Fruit fly (Drosophila melanogaster) whole organism, pupa: ENCODE results near the gene CG11911.

Experiments
- CG10348 ChIP-seq: fragments of 200-800 bp; sonication (Bioruptor generic); IDR thresholded peaks from 2 replicates; pipeline ENCODE4 v1.3.6; 2022; ENCODE audit warnings: missing biosample characterization, missing genetic modification characterization
- CG12605 ChIP-seq: fragments of 200-800 bp; sonication (Bioruptor generic); IDR thresholded peaks from 2 replicates; pipeline ENCODE4 v1.3.6; 2022; ENCODE audit warnings: missing biosample characterization, missing genetic modification characterization
- CG13204 ChIP-seq: fragments of 200-800 bp; sonication (Bioruptor generic); optimal IDR thresholded peaks from 2 replicates; lab custom pipeline; 2018; ENCODE audit warnings: missing biosample characterization, mild to moderate bottlenecking, missing genetic modification characterization, moderate library complexity
- CG14655 ChIP-seq: fragments of 200-800 bp; sonication (Bioruptor generic); optimal IDR thresholded peaks from 3 replicates; lab custom pipeline; 2017; ENCODE audit warnings: mild to moderate bottlenecking, missing biosample characterization, missing genetic modification reagents, missing genetic modification characterization
- CG15710 ChIP-seq: fragments of 200-800 bp; sonication (Bioruptor generic); optimal IDR thresholded peaks from 2 replicates; lab custom pipeline; 2018; ENCODE audit warnings: missing biosample characterization, mild to moderate bottlenecking, missing genetic modification characterization, moderate library complexity
- CG17806 ChIP-seq: fragments of 200-800 bp; sonication (Bioruptor generic); optimal IDR thresholded peaks from 2 replicates; lab custom pipeline; 2018; ENCODE audit warnings: missing biosample characterization, mild to moderate bottlenecking, missing genetic modification characterization, moderate library complexity
- CG32121 ChIP-seq: fragments of 200-800 bp; sonication (Bioruptor generic); IDR thresholded peaks from 2 replicates; pipeline ENCODE4 v1.3.6; 2022; ENCODE audit warnings: missing biosample characterization, missing genetic modification characterization
- CG34367 ChIP-seq: fragments of 200-800 bp; sonication (Bioruptor generic); optimal IDR thresholded peaks from 2 replicates; lab custom pipeline; 2018; ENCODE audit warnings: missing biosample characterization, mild to moderate bottlenecking, missing genetic modification characterization
- CG4496 ChIP-seq: fragments of 200-800 bp; sonication (Bioruptor generic); IDR thresholded peaks from 3 replicates; pipeline ENCODE4 v1.3.6; 2022; ENCODE audit warnings: missing biosample characterization, missing genetic modification characterization
- CG8159 ChIP-seq: fragments of 200-800 bp; sonication (Bioruptor generic); optimal IDR thresholded peaks from 3 replicates; lab custom pipeline; 2018; ENCODE audit warnings: missing biosample characterization, mild to moderate bottlenecking, missing genetic modification characterization, moderate library complexity
- CG8301 ChIP-seq: fragments of 200-800 bp; sonication (Bioruptor generic); optimal IDR thresholded peaks from 2 replicates; lab custom pipeline; 2018; ENCODE audit warnings: missing biosample characterization, mild to moderate bottlenecking, missing genetic modification characterization
- CG9948 ChIP-seq: fragments of 200-800 bp; sonication (Bioruptor generic); optimal IDR thresholded peaks from 2 replicates; lab custom pipeline; 2018; ENCODE audit warnings: missing biosample characterization, mild to moderate bottlenecking, missing genetic modification characterization, moderate library complexity
- D1 ChIP-seq: fragments of 200-800 bp; sonication (Bioruptor generic); optimal IDR thresholded peaks from 2 replicates; lab custom pipeline; 2018; ENCODE audit warnings: missing biosample characterization, mild to moderate bottlenecking, missing genetic modification characterization, moderate library complexity
- EcR ChIP-seq: fragments of 200-800 bp; sonication (Bioruptor generic); optimal IDR thresholded peaks from 3 replicates; lab custom pipeline; 2019; ENCODE audit warnings: missing biosample characterization, missing genetic modification characterization, mild to moderate bottlenecking, moderate library complexity, missing genetic modification reagents
- Ets98B ChIP-seq: fragments of 200-800 bp; sonication (Bioruptor generic); IDR thresholded peaks from 2 replicates; pipeline ENCODE4 v1.3.6; 2022; ENCODE audit warnings: missing biosample characterization, missing genetic modification characterization
- Pif1A ChIP-seq: fragments of 200-800 bp; sonication (Bioruptor generic); optimal IDR thresholded peaks from 3 replicates; lab custom pipeline; 2016; ENCODE audit warnings: missing biosample characterization, missing genetic modification characterization
- Pif1B ChIP-seq: fragments of 200-800 bp; sonication (Bioruptor generic); optimal IDR thresholded peaks from 3 replicates; lab custom pipeline; 2016; ENCODE audit warnings: missing biosample characterization, missing genetic modification characterization
- Snoo ChIP-seq: fragments of 200-800 bp; sonication (Bioruptor generic); optimal IDR thresholded peaks from 3 replicates; lab custom pipeline; 2017; ENCODE audit warnings: missing biosample characterization, mild to moderate bottlenecking, missing genetic modification characterization, inconsistent platforms
- fd96Ca ChIP-seq: fragments of 200-800 bp; sonication (Bioruptor generic); IDR thresholded peaks from 3 replicates; pipeline ENCODE4 v1.3.6; 2022; ENCODE audit warnings: missing biosample characterization, missing genetic modification characterization
- gl ChIP-seq: fragments of 200-800 bp; sonication (Bioruptor generic); optimal IDR thresholded peaks from 2 replicates; lab custom pipeline; 2018; ENCODE audit warnings: missing biosample characterization, mild to moderate bottlenecking, missing genetic modification characterization
- rn ChIP-seq: fragments of 200-800 bp; sonication (Bioruptor generic); IDR thresholded peaks from 2 replicates; pipeline ENCODE4 v1.3.6; 2022; ENCODE audit warnings: missing biosample characterization, missing genetic modification characterization

CG11911 gene

DNA sequence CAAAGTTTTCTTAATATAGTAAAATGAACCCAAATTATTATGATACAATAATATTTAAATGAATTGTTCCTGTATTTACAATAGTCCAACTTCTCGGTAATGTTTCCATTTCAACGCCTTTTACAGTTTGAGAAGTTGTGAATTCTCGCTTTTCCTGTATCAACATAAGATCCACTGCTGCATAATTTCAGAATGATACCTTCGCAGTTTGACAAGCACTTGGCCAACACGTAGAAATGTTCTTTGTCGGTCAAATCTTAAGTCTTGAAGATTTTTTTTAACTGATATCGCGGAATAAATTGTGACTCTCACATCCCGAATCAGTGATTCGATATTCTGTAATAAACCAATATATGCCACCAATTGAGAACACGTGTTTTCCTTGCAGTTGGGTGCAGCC is 26.6 kb upstream of the CG11911 start:
- TF ChIP-seq CG32121 (GFP tag; lab: Robert Waterston, UW) (no peak), CG10348 (no peak), CG17806 (no peak), CG34367 (tag; lab: Kevin White, UChicago) (no peak)
- TF ChIP-seq, all 21 proteins: peak for 0

- TF ChIP-seq CG15710 (no peak), CG14655 (GFP tag; lab: Kevin White, UChicago) (no peak), Pif1B (GFP tag; lab: Kevin White, UChicago) (no peak), CG8301 (tag; lab: Kevin White, UChicago) (no peak), Pif1A (no peak), CG32121 (GFP tag; lab: Robert Waterston, UW) (no peak), EcR (GFP tag; lab: Kevin White, UChicago) (no peak), CG9948 (tag; lab: Kevin White, UChicago) (no peak), CG4496 (GFP tag; lab: Robert Waterston, UW) (no peak), CG12605 (GFP tag; lab: Robert Waterston, UW) (no peak), Snoo (no peak), fd96Ca (GFP tag; lab: Robert Waterston, UW) (no peak), CG17806 (no peak), D1 (tag; lab: Kevin White, UChicago) (no peak), Ets98B (GFP tag; lab: Robert Waterston, UW) (no peak), rn (GFP tag; lab: Robert Waterston, UW) (no peak), CG10348 (no peak)
These were observed 25.7 kb upstream of the CG11911 start for dm6 chr2L:346781-347180.

dm6 chr2L:332235-332634 is 11.2 kb upstream of the CG11911 start, which contains the start of gene CG31921:
Gene CG31921 (minus strand): TSS chr2L:332335.
- no peak for TF ChIP-seq CG8301 (tag; lab: Kevin White, UChicago)
- no peak for TF ChIP-seq CG17806
- TF ChIP-seq rn (GFP tag; lab: Robert Waterston, UW), result no peak
- no peak for TF ChIP-seq gl
- TF ChIP-seq CG13204, result no peak
- no peak for TF ChIP-seq D1 (tag; lab: Kevin White, UChicago)
- no peak for TF ChIP-seq EcR (GFP tag; lab: Kevin White, UChicago)
- TF ChIP-seq CG14655 (GFP tag; lab: Kevin White, UChicago), result no peak
- TF ChIP-seq CG32121 (GFP tag; lab: Robert Waterston, UW), result no peak
- TF ChIP-seq Snoo, result no peak
- TF ChIP-seq CG34367 (tag; lab: Kevin White, UChicago), result no peak
- TF ChIP-seq CG4496 (GFP tag; lab: Robert Waterston, UW), result no peak
- no peak for TF ChIP-seq CG9948 (tag; lab: Kevin White, UChicago)
- TF ChIP-seq fd96Ca (GFP tag; lab: Robert Waterston, UW), result no peak
- TF ChIP-seq, all 21 proteins: peak for 0

DNA sequence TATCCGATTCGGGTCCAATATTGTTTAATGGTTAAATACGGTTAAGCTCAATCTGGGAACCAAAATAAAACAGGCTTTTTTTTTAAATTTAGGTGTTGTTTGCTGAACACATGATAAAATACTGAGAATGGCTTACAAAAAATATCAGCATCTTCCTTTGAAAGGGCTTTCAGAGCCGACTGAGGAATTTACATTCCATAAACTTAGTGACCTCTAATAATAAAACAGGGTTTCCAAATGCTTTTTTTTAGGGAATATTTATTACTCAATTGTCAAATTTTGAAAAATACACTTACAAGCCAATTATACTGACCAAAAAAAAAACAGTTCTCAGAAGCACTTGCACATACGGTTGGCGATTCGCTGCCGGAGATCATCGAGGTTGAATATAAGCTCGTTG is 8.6 kb upstream of the CG11911 start, which contains the start of gene CG43755:
TSS of gene CG43755 (minus strand) at position 101 of the 400 bp plus-strand sequence.
- TF ChIP-seq EcR (GFP tag; lab: Kevin White, UChicago), result no peak
- TF ChIP-seq gl, result no peak

dm6 chr2L:322915-323314 is 1.9 kb upstream of the CG11911 start:
- no peak for TF ChIP-seq CG8159 (tag; lab: Kevin White, UChicago)
- TF ChIP-seq CG9948 (tag; lab: Kevin White, UChicago), result no peak
- TF ChIP-seq CG14655 (GFP tag; lab: Kevin White, UChicago), result no peak
- TF ChIP-seq rn (GFP tag; lab: Robert Waterston, UW), result no peak
- no peak for TF ChIP-seq Pif1A
- TF ChIP-seq CG32121 (GFP tag; lab: Robert Waterston, UW), result no peak
- no peak for TF ChIP-seq Snoo
- TF ChIP-seq CG13204, result no peak
- no peak for TF ChIP-seq CG34367 (tag; lab: Kevin White, UChicago)
- TF ChIP-seq CG4496 (GFP tag; lab: Robert Waterston, UW), result no peak
- TF ChIP-seq fd96Ca (GFP tag; lab: Robert Waterston, UW), result no peak

- TF ChIP-seq Ets98B (GFP tag; lab: Robert Waterston, UW), result no peak
- TF ChIP-seq CG15710, result no peak
- TF ChIP-seq Pif1B (GFP tag; lab: Kevin White, UChicago), result no peak
- no peak for TF ChIP-seq CG12605 (GFP tag; lab: Robert Waterston, UW)
- no peak for TF ChIP-seq CG8159 (tag; lab: Kevin White, UChicago)
- TF ChIP-seq, all 21 proteins: peak for 0
These were observed 745 bp upstream of the CG11911 start, which contains the start of gene CG33127 for dm6 chr2L:321793-322192. Gene CG33127 (plus strand): TSS chr2L:322101.

DNA sequence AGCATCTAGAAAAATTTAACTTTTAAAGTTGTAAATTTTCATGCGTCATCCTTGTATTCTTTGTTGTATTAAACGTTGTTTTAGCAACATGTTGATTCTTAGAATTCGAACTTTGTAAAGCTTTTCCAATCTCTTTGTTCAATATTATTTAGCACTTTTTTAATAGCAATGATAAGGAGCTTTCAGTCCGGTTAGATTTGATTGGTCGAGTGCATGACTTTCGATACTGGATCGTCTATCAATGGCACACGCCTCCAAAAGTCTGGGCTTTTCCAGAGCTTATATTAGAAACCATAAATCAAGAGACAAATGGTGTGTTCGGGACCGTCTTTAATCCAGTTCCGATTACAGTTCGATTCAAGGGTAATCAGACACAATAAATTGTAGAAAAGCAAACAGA is 1.3 kb downstream of the CG11911 start:
- no peak for TF ChIP-seq D1 (tag; lab: Kevin White, UChicago)
- TF ChIP-seq CG17806, result no peak
- TF ChIP-seq CG8159 (tag; lab: Kevin White, UChicago), result no peak
- TF ChIP-seq Pif1B (GFP tag; lab: Kevin White, UChicago), result no peak
- no peak for TF ChIP-seq EcR (GFP tag; lab: Kevin White, UChicago)
- no peak for TF ChIP-seq fd96Ca (GFP tag; lab: Robert Waterston, UW)
- no peak for TF ChIP-seq CG13204
- TF ChIP-seq CG32121 (GFP tag; lab: Robert Waterston, UW), result no peak
- TF ChIP-seq CG9948 (tag; lab: Kevin White, UChicago), result no peak
- TF ChIP-seq Snoo, result no peak
- TF ChIP-seq CG8301 (tag; lab: Kevin White, UChicago), result no peak
- no peak for TF ChIP-seq CG14655 (GFP tag; lab: Kevin White, UChicago)
- no peak for TF ChIP-seq rn (GFP tag; lab: Robert Waterston, UW)
- TF ChIP-seq gl, result no peak
- TF ChIP-seq CG15710, result no peak
- no peak for TF ChIP-seq Pif1A
- TF ChIP-seq CG10348, result no peak
- no peak for TF ChIP-seq Ets98B (GFP tag; lab: Robert Waterston, UW)
